Worm (Caenorhabditis elegans): ENCODE data around the gene M110.7.

ce11 chrII:8256013-8256412 is 23.4 kb downstream of the M110.7 start, which contains the start of gene F35C11.7:
- no peak for TF ChIP-seq snpc-4 (tag; optimal IDR thresholded peaks at IDR 0.05)
- TF ChIP-seq R02D3.7 (tag; optimal IDR thresholded peaks at IDR 0.05) = no peak
- TF ChIP-seq nhr-23 (tag; optimal IDR thresholded peaks at IDR 0.05) = no peak
- no peak for TF ChIP-seq aly-2 (tag; optimal IDR thresholded peaks at IDR 0.05)
- no peak for TF ChIP-seq elt-3 (tag; optimal IDR thresholded peaks at IDR 0.05)
- no peak for TF ChIP-seq fos-1 (tag; optimal IDR thresholded peaks at IDR 0.05)
- no peak for TF ChIP-seq nhr-67 (tag; optimal IDR thresholded peaks at IDR 0.05)
- TF ChIP-seq tbx-2 (tag; optimal IDR thresholded peaks at IDR 0.05) = no peak
- no peak for TF ChIP-seq unc-39 (tag; optimal IDR thresholded peaks at IDR 0.05)
- no peak for TF ChIP-seq nhr-76 (tag; optimal IDR thresholded peaks at IDR 0.05)
- no peak for TF ChIP-seq lin-39 (tag; optimal IDR thresholded peaks at IDR 0.05)
- TF ChIP-seq ztf-4 (tag; optimal IDR thresholded peaks at IDR 0.05) = no peak
- TF ChIP-seq fkh-10 (GFP tag; optimal IDR thresholded peaks at IDR 0.05) = no peak
- no peak for TF ChIP-seq eor-1 (tag; optimal IDR thresholded peaks at IDR 0.05)
